Worm (Caenorhabditis elegans): Measurements from ENCODE around the gene thoc-5.

ce11 chrIII:5385315-5385714 lies 36.1 kb upstream of the thoc-5 start, which contains the start of gene Y32H12A.7:
- TF ChIP-seq ceh-36 (tag; optimal IDR thresholded peaks at IDR 0.05): no peak
- no peak for TF ChIP-seq pes-1 (GFP tag; IDR thresholded peaks at IDR 0.05)

All from whole organism, early embryonic.